Fruit fly (Drosophila melanogaster) whole organism, adult: ENCODE measurements around the gene CG18649.
A peak's percentile ranks its signal among the peaks of the same experiment; 100 is the strongest.

Experiments
- CG11617 ChIP-seq: fragments of 200-800 bp; sonication (Bioruptor generic); optimal IDR thresholded peaks from 2 replicates; lab custom pipeline; 2017; ENCODE audit warnings: mild to moderate bottlenecking, missing biosample characterization, missing genetic modification reagents, missing genetic modification characterization
- CG12768 ChIP-seq: fragments of 200-800 bp; sonication (Bioruptor generic); optimal IDR thresholded peaks from 2 replicates; lab custom pipeline; 2017; ENCODE audit warnings: missing biosample characterization, missing genetic modification characterization, mild to moderate bottlenecking, moderate library complexity, missing genetic modification reagents
- CG14711 ChIP-seq: fragments of 200-800 bp; sonication (Bioruptor generic); optimal IDR thresholded peaks from 2 replicates; lab custom pipeline; 2018; ENCODE audit warnings: missing biosample characterization, mild to moderate bottlenecking, missing genetic modification characterization, moderate library complexity
- CG1620 ChIP-seq: fragments of 200-800 bp; sonication (Bioruptor generic); optimal IDR thresholded peaks from 2 replicates; lab custom pipeline; 2016; ENCODE audit warnings: missing biosample characterization, missing genetic modification characterization
- CG33017 ChIP-seq: fragments of 200-800 bp; sonication (Bioruptor generic); optimal IDR thresholded peaks from 2 replicates; lab custom pipeline; 2018; ENCODE audit warnings: missing biosample characterization, mild to moderate bottlenecking, missing genetic modification characterization, moderate library complexity
- CG5204 ChIP-seq: fragments of 200-800 bp; sonication (Bioruptor generic); optimal IDR thresholded peaks from 2 replicates; lab custom pipeline; 2016; ENCODE audit warnings: missing biosample characterization, missing genetic modification characterization
- CG7045 ChIP-seq: fragments of 200-800 bp; sonication (Bioruptor generic); optimal IDR thresholded peaks from 2 replicates; lab custom pipeline; 2017; ENCODE audit warnings: missing biosample characterization, mild to moderate bottlenecking, missing genetic modification characterization
- CG7101 ChIP-seq: fragments of 200-800 bp; sonication (Bioruptor generic); optimal IDR thresholded peaks from 2 replicates; lab custom pipeline; 2018; ENCODE audit warnings: missing biosample characterization, mild to moderate bottlenecking, missing genetic modification characterization, moderate library complexity
- Clk ChIP-seq: fragments of 200-800 bp; sonication (Bioruptor generic); optimal IDR thresholded peaks from 2 replicates; lab custom pipeline; 2017; ENCODE audit warnings: missing biosample characterization, missing genetic modification characterization
- Crg-1 ChIP-seq: fragments of 200-800 bp; sonication (Bioruptor generic); optimal IDR thresholded peaks from 2 replicates; lab custom pipeline; 2016; ENCODE audit warnings: missing biosample characterization, missing genetic modification characterization
- Hr96 ChIP-seq: fragments of 200-800 bp; sonication (Bioruptor generic); optimal IDR thresholded peaks from 2 replicates; lab custom pipeline; 2016; ENCODE audit warnings: missing biosample characterization, missing genetic modification characterization
- Mnt ChIP-seq: fragments of 200-800 bp; sonication (Bioruptor generic); optimal IDR thresholded peaks from 2 replicates; lab custom pipeline; 2016; ENCODE audit warnings: missing biosample characterization, mild to moderate bottlenecking, missing genetic modification characterization
- bab1 ChIP-seq: fragments of 200-800 bp; sonication (Bioruptor generic); optimal IDR thresholded peaks from 3 replicates; lab custom pipeline; 2019; ENCODE audit warnings: missing biosample characterization, mild to moderate bottlenecking, missing genetic modification characterization, moderate library complexity
- cic ChIP-seq: fragments of 200-800 bp; sonication (Bioruptor generic); optimal IDR thresholded peaks from 2 replicates; lab custom pipeline; 2017; ENCODE audit warnings: missing biosample characterization, mild to moderate bottlenecking, missing genetic modification characterization, moderate library complexity
- cnc ChIP-seq, 2 experiments: fragments of >200 bp; optimal IDR thresholded peaks; 2 replicates each; lab custom pipeline; 2017
- kay ChIP-seq: fragments of 200-800 bp; sonication (Bioruptor generic); peaks from one replicate; lab custom pipeline; 2016; ENCODE audit warnings: missing biosample characterization, missing genetic modification characterization, borderline replicate concordance
- ovo ChIP-seq: fragments of 200-800 bp; sonication (Bioruptor generic); optimal IDR thresholded peaks from 2 replicates; lab custom pipeline; 2016; ENCODE audit warnings: missing biosample characterization, missing genetic modification characterization
- pad ChIP-seq: fragments of 200-800 bp; sonication (Bioruptor generic); optimal IDR thresholded peaks from 3 replicates; lab custom pipeline; 2017; ENCODE audit warnings: missing biosample characterization, missing genetic modification characterization, mild to moderate bottlenecking, moderate library complexity, missing genetic modification reagents
- tj ChIP-seq: fragments of 200-800 bp; sonication (Bioruptor generic); optimal IDR thresholded peaks from 3 replicates; lab custom pipeline; 2017; ENCODE audit warnings: missing biosample characterization, mild to moderate bottlenecking, missing genetic modification characterization, moderate library complexity
- toe ChIP-seq: fragments of 200-800 bp; sonication (Bioruptor generic); optimal IDR thresholded peaks from 2 replicates; lab custom pipeline; 2016; ENCODE audit warnings: missing biosample characterization, missing genetic modification characterization

Gene CG18649

dm6 chr3L:15088285-15088684 is 34.4 kb upstream of the CG18649 start:
- TF ChIP-seq cnc (optimal IDR thresholded peaks at IDR 0.05; lab: Kevin White, UChicago) (no peak), kay (GFP tag; lab: Kevin White, UChicago) (peak; percentile 27)

dm6 chr3L:15084288-15084687 is 30.4 kb upstream of the CG18649 start:
- no peak for TF ChIP-seq Clk
- TF ChIP-seq cic (GFP tag; lab: Kevin White, UChicago), result no peak
- no peak for TF ChIP-seq CG14711 (tag; lab: Kevin White, UChicago)
- no peak for TF ChIP-seq bab1
- no peak for TF ChIP-seq CG7045 (GFP tag; lab: Kevin White, UChicago)
- TF ChIP-seq CG12768, result no peak
- TF ChIP-seq CG33017 (tag; lab: Kevin White, UChicago), result no peak
- no peak for TF ChIP-seq Crg-1 (GFP tag; lab: Kevin White, UChicago)
- no peak for TF ChIP-seq pad
- no peak for TF ChIP-seq Hr96 (GFP tag; lab: Kevin White, UChicago)
- TF ChIP-seq kay (GFP tag; lab: Kevin White, UChicago), result no peak
- no peak for TF ChIP-seq CG1620
- no peak for TF ChIP-seq Mnt (GFP tag; lab: Kevin White, UChicago)
- TF ChIP-seq tj (GFP tag; lab: Kevin White, UChicago), result no peak
- TF ChIP-seq toe (GFP tag; lab: Kevin White, UChicago), result no peak

- no peak for TF ChIP-seq Hr96 (GFP tag; lab: Kevin White, UChicago)
- TF ChIP-seq cic (GFP tag; lab: Kevin White, UChicago), result peak; percentile 26
These were observed 25.3 kb upstream of the CG18649 start for dm6 chr3L:15079278-15079677.

- no peak for TF ChIP-seq bab1
- no peak for TF ChIP-seq ovo (GFP tag; lab: Kevin White, UChicago)
- TF ChIP-seq kay (GFP tag; lab: Kevin White, UChicago), result no peak
- TF ChIP-seq CG33017 (tag; lab: Kevin White, UChicago), result no peak
- no peak for TF ChIP-seq cnc (optimal IDR thresholded peaks at IDR 0.05; lab: Kevin White, UChicago)
- no peak for TF ChIP-seq CG14711 (tag; lab: Kevin White, UChicago)
- TF ChIP-seq cic (GFP tag; lab: Kevin White, UChicago), result no peak
- no peak for TF ChIP-seq tj (GFP tag; lab: Kevin White, UChicago)
- no peak for TF ChIP-seq CG1620
- no peak for TF ChIP-seq Mnt (GFP tag; lab: Kevin White, UChicago)
- TF ChIP-seq Crg-1 (GFP tag; lab: Kevin White, UChicago), result no peak
- no peak for TF ChIP-seq CG7101 (tag; lab: Kevin White, UChicago)
- TF ChIP-seq CG11617 (GFP tag; lab: Kevin White, UChicago), result no peak
- no peak for TF ChIP-seq CG12768
- TF ChIP-seq pad, result no peak
- no peak for TF ChIP-seq toe (GFP tag; lab: Kevin White, UChicago)
- TF ChIP-seq CG7045 (GFP tag; lab: Kevin White, UChicago), result no peak
- no peak for TF ChIP-seq Clk
- no peak for TF ChIP-seq Hr96 (GFP tag; lab: Kevin White, UChicago)
These were observed 24.4 kb upstream of the CG18649 start, which contains the start of gene Or71a for dm6 chr3L:15078347-15078746. Gene Or71a, minus strand, starts transcription at chr3L:15078447.

dm6 chr3L:15076380-15076779 is 22.4 kb upstream of the CG18649 start:
- TF ChIP-seq CG12768 (no peak), bab1 (no peak), CG7045 (GFP tag; lab: Kevin White, UChicago) (no peak), CG5204 (GFP tag; lab: Kevin White, UChicago) (no peak), toe (GFP tag; lab: Kevin White, UChicago) (no peak), CG11617 (GFP tag; lab: Kevin White, UChicago) (no peak), ovo (GFP tag; lab: Kevin White, UChicago) (no peak), Clk (no peak)

dm6 chr3L:15073680-15074079 is 19.7 kb upstream of the CG18649 start:
- TF ChIP-seq cnc (optimal IDR thresholded peaks at IDR 0.05; lab: Kevin White, UChicago), result no peak
- no peak for TF ChIP-seq CG11617 (GFP tag; lab: Kevin White, UChicago)
- TF ChIP-seq toe (GFP tag; lab: Kevin White, UChicago), result no peak
- TF ChIP-seq kay (GFP tag; lab: Kevin White, UChicago), result no peak
- no peak for TF ChIP-seq CG1620
- no peak for TF ChIP-seq Mnt (GFP tag; lab: Kevin White, UChicago)
- no peak for TF ChIP-seq ovo (GFP tag; lab: Kevin White, UChicago)
- no peak for TF ChIP-seq tj (GFP tag; lab: Kevin White, UChicago)
- no peak for TF ChIP-seq Crg-1 (GFP tag; lab: Kevin White, UChicago)
- no peak for TF ChIP-seq CG33017 (tag; lab: Kevin White, UChicago)
- TF ChIP-seq CG7101 (tag; lab: Kevin White, UChicago), result no peak
- TF ChIP-seq CG12768, result no peak
- TF ChIP-seq Hr96 (GFP tag; lab: Kevin White, UChicago), result no peak
- no peak for TF ChIP-seq CG7045 (GFP tag; lab: Kevin White, UChicago)
- no peak for TF ChIP-seq cic (GFP tag; lab: Kevin White, UChicago)
- TF ChIP-seq bab1, result no peak
- no peak for TF ChIP-seq CG5204 (GFP tag; lab: Kevin White, UChicago)
- no peak for TF ChIP-seq CG14711 (tag; lab: Kevin White, UChicago)

- TF ChIP-seq CG7045 (GFP tag; lab: Kevin White, UChicago) (no peak), Crg-1 (GFP tag; lab: Kevin White, UChicago) (no peak), Mnt (GFP tag; lab: Kevin White, UChicago) (no peak), tj (GFP tag; lab: Kevin White, UChicago) (no peak), Clk (no peak), Hr96 (GFP tag; lab: Kevin White, UChicago) (no peak), cnc (optimal IDR thresholded peaks at IDR 0.05; lab: Kevin White, UChicago) (no peak), bab1 (no peak), CG7101 (tag; lab: Kevin White, UChicago) (no peak), ovo (GFP tag; lab: Kevin White, UChicago) (no peak), CG33017 (tag; lab: Kevin White, UChicago) (no peak), CG12768 (no peak), cic (GFP tag; lab: Kevin White, UChicago) (no peak), pad (no peak), CG11617 (GFP tag; lab: Kevin White, UChicago) (no peak), CG5204 (GFP tag; lab: Kevin White, UChicago) (no peak), toe (GFP tag; lab: Kevin White, UChicago) (no peak), CG1620 (no peak), CG14711 (tag; lab: Kevin White, UChicago) (no peak), kay (GFP tag; lab: Kevin White, UChicago) (no peak)
These were observed 18.2 kb upstream of the CG18649 start for dm6 chr3L:15072149-15072548.
